Worm (Caenorhabditis elegans) whole organism, L1 larva: ENCODE measurements around the gene sftb-2.

Experiments
- ama-1 ChIP-seq: fragments of 150-350 bp; optimal IDR thresholded peaks from 2 replicates; lab custom pipeline; 2014
- blmp-1 ChIP-seq: fragments of 150-350 bp; optimal IDR thresholded peaks from 2 replicates; lab custom pipeline; 2014; ENCODE audit warnings: missing biosample characterization, missing genetic modification characterization
- efl-3 ChIP-seq: fragments of 200-800 bp; sonication (Bioruptor generic); optimal IDR thresholded peaks from 2 replicates; lab custom pipeline; 2018; ENCODE audit warnings: mild to moderate bottlenecking, missing genetic modification characterization, missing compliant biosample characterization
- elt-2 ChIP-seq: sonication (generic microtip); optimal IDR thresholded peaks from 2 replicates; lab custom pipeline; 2016; ENCODE audit warnings: missing genetic modification characterization, mild to moderate bottlenecking, inconsistent platforms, missing compliant biosample characterization, missing genetic modification reagents
- fkh-4 ChIP-seq: sonication (generic microtip); optimal IDR thresholded peaks from 2 replicates; lab custom pipeline; 2016; ENCODE audit warnings: missing compliant biosample characterization, missing genetic modification characterization, borderline replicate concordance
- lin-39 ChIP-seq: fragments of 150-350 bp; optimal IDR thresholded peaks from 2 replicates; lab custom pipeline; 2014; ENCODE audit warnings: missing biosample characterization, missing genetic modification reagents, missing genetic modification characterization
- nhr-11 ChIP-seq: fragments of 150-350 bp; optimal IDR thresholded peaks from 2 replicates; lab custom pipeline; 2014; ENCODE audit warnings: missing biosample characterization, missing genetic modification characterization
- nhr-85 ChIP-seq: sonication (generic microtip); peaks from one replicate; lab custom pipeline; 2016; ENCODE audit warnings: missing genetic modification characterization, inconsistent platforms, missing compliant biosample characterization
- pqm-1 ChIP-seq: sonication (generic microtip); optimal IDR thresholded peaks from 3 replicates; lab custom pipeline; 2017; ENCODE audit warnings: missing biosample characterization, missing genetic modification characterization
- skn-1 ChIP-seq: fragments of 150-350 bp; optimal IDR thresholded peaks from 2 replicates; lab custom pipeline; 2014; ENCODE audit warnings: missing biosample characterization, missing genetic modification characterization
- swsn-7 ChIP-seq: sonication (generic microtip); optimal IDR thresholded peaks from 2 replicates; lab custom pipeline; 2016; ENCODE audit warnings: missing genetic modification characterization, missing compliant biosample characterization
- zag-1 ChIP-seq: fragments of 150-350 bp; optimal IDR thresholded peaks from 2 replicates; lab custom pipeline; 2014; ENCODE audit warnings: missing biosample characterization, missing genetic modification characterization

The sftb-2 gene

ce11 chrV:176870-177467 is 48.9 kb downstream of the sftb-2 start, which contains the start of gene cul-3 (continued):
- TF ChIP-seq blmp-1 (tag; lab: Kevin White, UChicago) (peak; percentile 44), skn-1 (tag; lab: Kevin White, UChicago) (peak; percentile 64), nhr-85 (tag; lab: Kevin White, UChicago) (peak; percentile 77), lin-39 (tag; lab: Kevin White, UChicago) (peak; percentile 75), efl-3 (no peak), zag-1 (no peak), pqm-1 (tag; lab: Kevin White, UChicago) (no peak), ama-1 (lab: Kevin White, UChicago) (no peak), elt-2 (tag; lab: Kevin White, UChicago) (peak; percentile 17), fkh-4 (peak; percentile 5), nhr-11 (tag; lab: Kevin White, UChicago) (peak; percentile 27), swsn-7 (tag; lab: Kevin White, UChicago) (peak; percentile 74)
